Fruit fly (Drosophila melanogaster) whole organism, wandering third instar larva: ENCODE results near the gene brwl.

Experiments used
- Dfd ChIP-seq: fragments of >200 bp; optimal IDR thresholded peaks from 2 replicates; lab custom pipeline; 2017; ENCODE audit warnings: missing biosample characterization, missing genetic modification characterization
- Dif ChIP-seq: fragments of 200-275, 200-300 bp; sonication (Bioruptor generic); optimal IDR thresholded peaks from 2 replicates; lab custom pipeline; 2018; ENCODE audit warnings: missing biosample characterization, missing genetic modification characterization; ENCODE audit not compliant: partially characterized antibody
- HLH106 ChIP-seq: fragments of 200-800 bp; optimal IDR thresholded peaks from 3 replicates; lab custom pipeline; 2019; ENCODE audit warnings: missing biosample characterization, mild to moderate bottlenecking, missing genetic modification characterization, moderate library complexity
- Jra ChIP-seq: sonication (Bioruptor generic); optimal IDR thresholded peaks from 2 replicates; lab custom pipeline; 2016; ENCODE audit warnings: missing biosample characterization, missing genetic modification characterization
- Sp1 ChIP-seq: fragments of 200-800 bp; sonication (Bioruptor generic); optimal IDR thresholded peaks from 3 replicates; lab custom pipeline; 2019; ENCODE audit warnings: missing biosample characterization, mild to moderate bottlenecking, missing genetic modification characterization, moderate library complexity
- br ChIP-seq: fragments of 200-800 bp; sonication (Bioruptor generic); optimal IDR thresholded peaks from 2 replicates; lab custom pipeline; 2016; ENCODE audit warnings: missing biosample characterization, missing genetic modification characterization
- ey ChIP-seq: fragments of 200-800 bp; sonication (Bioruptor generic); optimal IDR thresholded peaks from 2 replicates; lab custom pipeline; 2016; ENCODE audit warnings: missing biosample characterization, missing genetic modification characterization
- fru ChIP-seq: fragments of 200-800 bp; sonication (Bioruptor generic); optimal IDR thresholded peaks from 3 replicates; lab custom pipeline; 2016; ENCODE audit warnings: missing biosample characterization, mild to moderate bottlenecking, missing genetic modification characterization
- usp ChIP-seq: fragments of >200 bp; optimal IDR thresholded peaks from 2 replicates; lab custom pipeline; 2017; ENCODE audit warnings: missing biosample characterization, missing genetic modification characterization

dm6 chr2L:9567398-9567856 lies 1.3 kb upstream of the brwl start:
- TF ChIP-seq Jra (GFP tag; lab: Kevin White, UChicago) (peak; percentile 30), fru (peak; percentile 81), Sp1 (peak; percentile 92), Dif (GFP tag; lab: Kevin White, UChicago) (no peak), br (GFP tag; lab: Kevin White, UChicago) (peak; percentile 89), HLH106 (tag; lab: Kevin White, UChicago) (peak; percentile 80), Dfd (no peak), usp (no peak), ey (peak; percentile 44)
